Fruit fly (Drosophila melanogaster) whole organism, embryonic: ENCODE results near the gene CG5346.

Source experiments
- ATbp ChIP-seq: fragments of 200-800 bp; sonication (Bioruptor generic); optimal IDR thresholded peaks from 2 replicates; lab custom pipeline; 2017; ENCODE audit warnings: missing biosample characterization, mild to moderate bottlenecking, missing genetic modification characterization, missing genetic modification reagents
- Bgb ChIP-seq: fragments of 200-800 bp; sonication (Bioruptor generic); IDR thresholded peaks from 2 replicates; pipeline ENCODE4 v1.3.6; 2022; ENCODE audit warnings: missing biosample characterization, missing genetic modification characterization; ENCODE audit not compliant: partially characterized antibody
- Blimp-1 ChIP-seq: fragments of 200-800 bp; sonication (Bioruptor generic); optimal IDR thresholded peaks from 3 replicates; lab custom pipeline; 2018; ENCODE audit warnings: missing biosample characterization, missing genetic modification characterization, mild to moderate bottlenecking, moderate library complexity, missing genetic modification reagents
- CG10431 ChIP-seq: fragments of 200-800 bp; sonication (Bioruptor generic); optimal IDR thresholded peaks from 3 replicates; lab custom pipeline; 2018; ENCODE audit warnings: missing biosample characterization, mild to moderate bottlenecking, missing genetic modification characterization
- CG11695 ChIP-seq: fragments of 200-800 bp; sonication (Bioruptor generic); IDR thresholded peaks from 3 replicates; pipeline ENCODE4 v1.3.6; 2022; ENCODE audit warnings: missing biosample characterization, missing genetic modification characterization
- CG13287 ChIP-seq: fragments of 200-800 bp; sonication (Bioruptor generic); IDR thresholded peaks from 2 replicates; pipeline ENCODE4 v1.3.6; 2022; ENCODE audit warnings: missing biosample characterization, missing genetic modification characterization; ENCODE audit not compliant: partially characterized antibody
- CG16813 ChIP-seq: fragments of 200-800 bp; sonication (Bioruptor generic); IDR thresholded peaks from 3 replicates; pipeline ENCODE4 v1.3.6; 2022; ENCODE audit warnings: missing biosample characterization, missing genetic modification characterization; ENCODE audit not compliant: partially characterized antibody
- CG17328 ChIP-seq: fragments of 200-800 bp; sonication (Bioruptor generic); IDR thresholded peaks from 2 replicates; pipeline ENCODE4 v1.3.6; 2022; ENCODE audit warnings: missing biosample characterization, missing genetic modification characterization
- CG17361 ChIP-seq: fragments of 200-800 bp; sonication (Bioruptor generic); IDR thresholded peaks from 3 replicates; pipeline ENCODE4 v1.3.6; 2022; ENCODE audit warnings: missing biosample characterization, missing genetic modification characterization
- CG2116 ChIP-seq: fragments of 200-800 bp; sonication (Bioruptor generic); optimal IDR thresholded peaks from 3 replicates; lab custom pipeline; 2018; ENCODE audit warnings: missing biosample characterization, mild to moderate bottlenecking, missing genetic modification characterization
- CG32772 ChIP-seq: fragments of 200-800 bp; sonication (Bioruptor generic); IDR thresholded peaks from 2 replicates; pipeline ENCODE4 v1.3.6; 2022; ENCODE audit warnings: missing biosample characterization, missing genetic modification characterization
- CG34376 ChIP-seq: fragments of 200-800 bp; sonication (Bioruptor generic); optimal IDR thresholded peaks from 2 replicates; lab custom pipeline; 2018; ENCODE audit warnings: missing biosample characterization, mild to moderate bottlenecking, missing genetic modification characterization
- CG34422 ChIP-seq: fragments of 200-800 bp; sonication (Bioruptor generic); IDR thresholded peaks from 3 replicates; pipeline ENCODE4 v1.3.6; 2022; ENCODE audit warnings: missing biosample characterization, missing genetic modification characterization
- CG3995 ChIP-seq: fragments of 200-800 bp; sonication (Bioruptor generic); optimal IDR thresholded peaks from 3 replicates; lab custom pipeline; 2016; ENCODE audit warnings: missing biosample characterization, missing genetic modification characterization
- CG4360 ChIP-seq: fragments of 200-800 bp; sonication (Bioruptor generic); IDR thresholded peaks from 2 replicates; pipeline ENCODE4 v1.3.6; 2022; ENCODE audit warnings: missing biosample characterization, missing genetic modification characterization
- CG7987 ChIP-seq: fragments of 200-800 bp; sonication (Bioruptor generic); optimal IDR thresholded peaks from 2 replicates; lab custom pipeline; 2018; ENCODE audit warnings: missing biosample characterization, mild to moderate bottlenecking, missing genetic modification characterization, moderate library complexity
- CG8290 ChIP-seq, 3 experiments: fragments of 200-800 bp; sonication (Bioruptor generic); optimal IDR thresholded peaks; 2 replicates each; lab custom pipeline; 2016 to 2019; ENCODE audit warnings: missing biosample characterization in 3 of 3, missing genetic modification characterization in 3 of 3, mild to moderate bottlenecking in 2 of 3, moderate library complexity in 1 of 3
- Doc3 ChIP-seq: fragments of 200-800 bp; sonication (Bioruptor generic); IDR thresholded peaks from 3 replicates; pipeline ENCODE4 v1.3.6; 2022; ENCODE audit warnings: missing biosample characterization, missing genetic modification characterization; ENCODE audit not compliant: partially characterized antibody
- E2f1 ChIP-seq: fragments of 200-800 bp; sonication (Bioruptor generic); IDR thresholded peaks from 2 replicates; pipeline ENCODE4 v1.3.6; 2022; ENCODE audit warnings: missing biosample characterization, missing genetic modification characterization
- Ets97D ChIP-seq: fragments of 200-800 bp; sonication (Bioruptor generic); optimal IDR thresholded peaks from 3 replicates; lab custom pipeline; 2016; ENCODE audit warnings: missing biosample characterization, missing genetic modification characterization
- Fer1 ChIP-seq: fragments of 200-800 bp; sonication (Bioruptor generic); optimal IDR thresholded peaks from 2 replicates; lab custom pipeline; 2017; ENCODE audit warnings: missing biosample characterization, mild to moderate bottlenecking, missing genetic modification characterization
- H15 ChIP-seq: fragments of 200-800 bp; sonication (Bioruptor generic); IDR thresholded peaks from 3 replicates; pipeline ENCODE4 v1.3.6; 2022; ENCODE audit warnings: missing biosample characterization, missing genetic modification characterization
- Jarid2 ChIP-seq: fragments of 200-800 bp; sonication (Bioruptor generic); optimal IDR thresholded peaks from 3 replicates; lab custom pipeline; 2017; ENCODE audit warnings: mild to moderate bottlenecking, missing biosample characterization, missing genetic modification reagents, missing genetic modification characterization
- MBD-R2 ChIP-seq: fragments of 200-800 bp; sonication (Bioruptor generic); IDR thresholded peaks from 2 replicates; pipeline ENCODE4 v1.3.6; 2022; ENCODE audit warnings: missing biosample characterization, missing genetic modification characterization
- NFAT ChIP-seq: fragments of 200-800 bp; sonication (Bioruptor generic); IDR thresholded peaks from 2 replicates; pipeline ENCODE4 v1.3.6; 2022; ENCODE audit warnings: missing biosample characterization, missing genetic modification characterization
- Nf-YC ChIP-seq: fragments of 200-800 bp; optimal IDR thresholded peaks from 3 replicates; lab custom pipeline; 2019; ENCODE audit warnings: missing biosample characterization, mild to moderate bottlenecking, missing genetic modification characterization, moderate library complexity
- Opbp ChIP-seq: fragments of 200-800 bp; sonication (Bioruptor generic); IDR thresholded peaks from 3 replicates; pipeline ENCODE4 v1.3.6; 2022; ENCODE audit warnings: missing biosample characterization, missing genetic modification characterization; ENCODE audit not compliant: partially characterized antibody
- al ChIP-seq: fragments of 200-800 bp; sonication (Bioruptor generic); IDR thresholded peaks from 2 replicates; pipeline ENCODE4 v1.3.6; 2022; ENCODE audit warnings: missing biosample characterization, missing genetic modification characterization
- amos ChIP-seq: fragments of 200-800 bp; sonication (Bioruptor generic); IDR thresholded peaks from 2 replicates; pipeline ENCODE4 v1.3.6; 2022; ENCODE audit warnings: missing biosample characterization, missing genetic modification characterization; ENCODE audit not compliant: partially characterized antibody
- ato ChIP-seq: fragments of 200-800 bp; sonication (Bioruptor generic); IDR thresholded peaks from 2 replicates; pipeline ENCODE4 v1.3.6; 2022; ENCODE audit warnings: missing biosample characterization, missing genetic modification characterization; ENCODE audit not compliant: partially characterized antibody
- bbx ChIP-seq: fragments of 200-800 bp; sonication (Bioruptor generic); IDR thresholded peaks from 2 replicates; pipeline ENCODE4 v1.3.6; 2022; ENCODE audit warnings: missing biosample characterization, missing genetic modification characterization; ENCODE audit not compliant: partially characterized antibody
- chinmo ChIP-seq: fragments of 200-800 bp; sonication (Bioruptor generic); IDR thresholded peaks from 4 replicates; pipeline ENCODE4 v1.3.6; 2022; ENCODE audit warnings: missing biosample characterization, missing genetic modification characterization; ENCODE audit not compliant: partially characterized antibody
- da ChIP-seq: fragments of 200-800 bp; sonication (Bioruptor generic); optimal IDR thresholded peaks from 2 replicates; lab custom pipeline; 2016; ENCODE audit warnings: missing biosample characterization, missing genetic modification characterization
- fd96Cb ChIP-seq: fragments of 200-800 bp; sonication (Bioruptor generic); optimal IDR thresholded peaks from 2 replicates; lab custom pipeline; 2018; ENCODE audit warnings: missing biosample characterization, mild to moderate bottlenecking, missing genetic modification characterization, moderate library complexity
- grau ChIP-seq: fragments of 200-800 bp; optimal IDR thresholded peaks from 3 replicates; lab custom pipeline; 2019; ENCODE audit warnings: missing biosample characterization, mild to moderate bottlenecking, missing genetic modification characterization, moderate library complexity
- inv ChIP-seq: fragments of 200-800 bp; sonication (Bioruptor generic); IDR thresholded peaks from 2 replicates; pipeline ENCODE4 v1.3.6; 2022; ENCODE audit warnings: missing biosample characterization, missing genetic modification characterization; ENCODE audit not compliant: partially characterized antibody
- mld ChIP-seq: fragments of 200-800 bp; sonication (Bioruptor generic); IDR thresholded peaks from 3 replicates; pipeline ENCODE4 v1.3.6; 2022; ENCODE audit warnings: missing biosample characterization, missing genetic modification characterization; ENCODE audit not compliant: partially characterized antibody
- nerfin-2 ChIP-seq: fragments of 200-800 bp; sonication (Bioruptor generic); IDR thresholded peaks from 2 replicates; pipeline ENCODE4 v1.3.6; 2022; ENCODE audit warnings: missing biosample characterization, missing genetic modification characterization; ENCODE audit not compliant: partially characterized antibody
- sens ChIP-seq: fragments of 200-800 bp; sonication (Bioruptor generic); peaks from one replicate; lab custom pipeline; 2016; ENCODE audit warnings: missing biosample characterization, missing genetic modification characterization
- sna ChIP-seq: fragments of 200-800 bp; sonication (Bioruptor generic); IDR thresholded peaks from 2 replicates; pipeline ENCODE4 v1.3.6; 2022; ENCODE audit warnings: missing biosample characterization, missing genetic modification characterization; ENCODE audit not compliant: partially characterized antibody
- stwl ChIP-seq: fragments of 200-800 bp; sonication (Bioruptor generic); optimal IDR thresholded peaks from 3 replicates; lab custom pipeline; 2018; ENCODE audit warnings: missing biosample characterization, mild to moderate bottlenecking, missing genetic modification characterization, moderate library complexity
- tna ChIP-seq: fragments of 200-800 bp; sonication (Bioruptor generic); IDR thresholded peaks from 2 replicates; pipeline ENCODE4 v1.3.6; 2022; ENCODE audit warnings: missing biosample characterization, missing genetic modification characterization; ENCODE audit not compliant: partially characterized antibody
- unc-4 ChIP-seq: fragments of 200-800 bp; sonication (Bioruptor generic); IDR thresholded peaks from 2 replicates; pipeline ENCODE4 v1.3.6; 2022; ENCODE audit warnings: missing biosample characterization, missing genetic modification characterization; ENCODE audit not compliant: partially characterized antibody
- zen ChIP-seq: fragments of 200-800 bp; sonication (Bioruptor generic); optimal IDR thresholded peaks from 3 replicates; lab custom pipeline; 2018; ENCODE audit warnings: missing biosample characterization, mild to moderate bottlenecking, missing genetic modification characterization, moderate library complexity
- zen2 ChIP-seq: fragments of 200-800 bp; sonication (Bioruptor generic); IDR thresholded peaks from 3 replicates; pipeline ENCODE4 v1.3.6; 2022; ENCODE audit warnings: missing biosample characterization, missing genetic modification characterization; ENCODE audit not compliant: partially characterized antibody

The CG5346 gene

dm6 chr3R:22528264-22529158 lies at the start of gene CG5346:
Gene CG5346 (minus strand): TSS chr3R:22528663.
- TF ChIP-seq CG34422 (GFP tag; lab: Robert Waterston, UW) (no peak), Blimp-1 (peak; percentile 33), CG7987 (GFP tag; lab: Kevin White, UChicago) (peak; percentile 36), sna (GFP tag; lab: Robert Waterston, UW) (peak; percentile 47; the same call in 1 of the 2 replicates), sens (GFP tag; lab: Kevin White, UChicago) (peak; percentile 46), H15 (GFP tag; lab: Robert Waterston, UW) (no peak), CG17361 (GFP tag; lab: Robert Waterston, UW) (0 out of 3 replicates have a peak, but pooled peaks have one; percentile 19), CG3995 (GFP tag; lab: Kevin White, UChicago) (peak; percentile 97), ato (GFP tag; lab: Robert Waterston, UW) (peak; percentile 87), mld (GFP tag; lab: Robert Waterston, UW) (peak; percentile 78), Ets97D (GFP tag; lab: Kevin White, UChicago) (peak; percentile 23), Fer1 (no peak), bbx (GFP tag; lab: Robert Waterston, UW) (peak; percentile 91), stwl (tag; lab: Kevin White, UChicago) (peak; percentile 67), nerfin-2 (GFP tag; lab: Robert Waterston, UW) (peak; percentile 78), ATbp (GFP tag; lab: Kevin White, UChicago) (no peak), CG11695 (GFP tag; lab: Robert Waterston, UW) (no peak), CG34376 (GFP tag; lab: Kevin White, UChicago) (no peak), zen (tag; lab: Kevin White, UChicago) (peak; percentile 9), Doc3 (GFP tag; lab: Robert Waterston, UW) (peak; percentile 55; the same call in 2 of the 3 replicates), grau (tag; lab: Kevin White, UChicago) (peak; percentile 22), da (GFP tag; lab: Kevin White, UChicago) (no peak), CG2116 (GFP tag; lab: Kevin White, UChicago) (peak; percentile 41), chinmo (GFP tag; lab: Robert Waterston, UW) (peak; percentile 80; the same call in 1 of the 4 replicates), CG8290 (GFP tag; optimal IDR thresholded peaks at IDR 0.05; lab: Kevin White, UChicago) (no peak), CG8290 (tag; optimal IDR thresholded peaks at IDR 0.05; lab: Kevin White, UChicago) (peak in 1 of 2 experiments; percentile 37), NFAT (GFP tag; lab: Robert Waterston, UW) (peak; percentile 45; the same call in 1 of the 2 replicates), Jarid2 (GFP tag; lab: Kevin White, UChicago) (peak; percentile 33), amos (GFP tag; lab: Robert Waterston, UW) (peak; percentile 92), unc-4 (GFP tag; lab: Robert Waterston, UW) (peak; percentile 73), Opbp (GFP tag; lab: Robert Waterston, UW) (peak; percentile 88), CG16813 (peak; percentile 88), Bgb (GFP tag; lab: Robert Waterston, UW) (peak; percentile 95), CG13287 (GFP tag; lab: Robert Waterston, UW) (peak; percentile 87), fd96Cb (tag; lab: Kevin White, UChicago) (no peak), zen2 (GFP tag; lab: Robert Waterston, UW) (peak; percentile 36; the same call in 2 of the 3 replicates), al (GFP tag; lab: Robert Waterston, UW) (no peak), CG17328 (GFP tag; lab: Robert Waterston, UW) (no peak), MBD-R2 (peak; percentile 27), Nf-YC (tag; lab: Kevin White, UChicago) (no peak), CG10431 (no peak), tna (GFP tag; lab: Robert Waterston, UW) (peak; percentile 79), CG32772 (peak; percentile 49), inv (GFP tag; lab: Robert Waterston, UW) (peak; percentile 78), CG4360 (no peak), E2f1 (GFP tag; lab: Robert Waterston, UW) (no peak)
